Worm (Caenorhabditis elegans) whole organism, L1 larva: ENCODE data around the gene F09F9.3.

Source experiments
- C04F5.9 ChIP-seq: sonication (generic microtip); optimal IDR thresholded peaks from 2 replicates; lab custom pipeline; 2016; ENCODE audit warnings: missing genetic modification characterization, missing compliant biosample characterization
- aha-1 ChIP-seq: fragments of 150-350 bp; optimal IDR thresholded peaks from 2 replicates; lab custom pipeline; 2014; ENCODE audit warnings: missing biosample characterization, missing genetic modification characterization
- ama-1 ChIP-seq: fragments of 150-350 bp; optimal IDR thresholded peaks from 2 replicates; lab custom pipeline; 2014
- ceh-82 ChIP-seq, 3 experiments: fragments of 150-350 bp in 1 of 3; sonication (generic microtip) in 2 of 3; optimal IDR thresholded peaks; 2 replicates each; lab custom pipeline; 2014 to 2017; ENCODE audit warnings: missing biosample characterization in 3 of 3, missing genetic modification characterization in 3 of 3
- dpl-1 ChIP-seq, 3 experiments: fragments of 150-350 bp in 2 of 3; sonication (generic microtip) in 1 of 3; optimal IDR thresholded peaks; 2 replicates each; lab custom pipeline; 2014 to 2017; ENCODE audit warnings: missing biosample characterization in 3 of 3, missing genetic modification characterization in 3 of 3, missing genetic modification reagents in 3 of 3
- lin-15B ChIP-seq: fragments of 150-350 bp; sonication (generic microtip); optimal IDR thresholded peaks from 3 replicates; lab custom pipeline; 2014; ENCODE audit warnings: missing biosample characterization, missing genetic modification characterization
- lsy-2 ChIP-seq, 2 experiments: fragments of 150-350 bp; optimal IDR thresholded peaks; 2 replicates each; lab custom pipeline; 2014; ENCODE audit warnings: missing biosample characterization in 2 of 2, missing genetic modification characterization in 2 of 2
- snpc-4 ChIP-seq: fragments of 150-350 bp; optimal IDR thresholded peaks from 2 replicates; lab custom pipeline; 2014; ENCODE audit warnings: missing biosample characterization, missing genetic modification characterization
- tbx-2 ChIP-seq: sonication (generic microtip); optimal IDR thresholded peaks from 2 replicates; lab custom pipeline; 2016; ENCODE audit warnings: missing genetic modification characterization, missing compliant biosample characterization
- unc-62 ChIP-seq: fragments of 150-350 bp; optimal IDR thresholded peaks from 2 replicates; lab custom pipeline; 2014; ENCODE audit warnings: missing biosample characterization, missing genetic modification reagents, missing genetic modification characterization

DNA sequence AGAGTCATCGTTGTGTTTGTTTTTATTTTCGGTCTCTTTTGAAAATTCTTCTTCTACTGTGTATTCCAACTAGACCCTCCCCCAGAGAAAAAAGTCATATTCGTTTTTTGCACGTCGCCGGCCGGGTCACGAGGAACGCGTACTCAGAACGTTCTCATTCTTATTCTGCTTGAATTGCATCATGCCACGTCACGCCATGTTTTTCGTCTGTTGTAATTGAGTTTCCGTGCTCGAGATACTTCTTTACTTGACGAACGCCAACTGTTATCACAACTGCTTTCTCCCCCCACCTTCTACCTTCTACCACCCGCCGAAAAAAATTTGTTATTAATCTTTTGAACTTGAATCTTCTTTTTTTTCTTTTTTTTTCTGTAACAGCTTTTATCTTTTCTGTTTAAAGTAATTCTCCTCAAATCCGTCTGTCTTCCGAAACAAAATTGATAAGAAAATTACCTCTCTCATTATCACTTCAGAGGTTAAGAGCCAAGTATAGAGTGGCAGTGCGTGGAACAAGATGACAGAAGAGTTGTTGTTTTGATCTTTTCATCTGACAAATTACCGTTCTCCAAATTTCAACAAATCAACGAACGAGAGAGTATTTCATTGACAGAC is 21.9 kb upstream of the F09F9.3 start:
- peak; percentile 67 for TF ChIP-seq aha-1 (tag; lab: Kevin White, UChicago)
- TF ChIP-seq lin-15B (tag; lab: Kevin White, UChicago) = no peak
- no peak for TF ChIP-seq dpl-1 (GFP tag; optimal IDR thresholded peaks at IDR 0.05; lab: Kevin White, UChicago)
- no peak for TF ChIP-seq tbx-2 (tag; lab: Kevin White, UChicago)
- TF ChIP-seq lsy-2 (tag; optimal IDR thresholded peaks at IDR 0.05; lab: Kevin White, UChicago) = peak; percentile 33 to 37
- TF ChIP-seq snpc-4 = no peak
- no peak for TF ChIP-seq ama-1 (lab: Kevin White, UChicago)
- no peak for TF ChIP-seq unc-62
- TF ChIP-seq ceh-82 (tag; optimal IDR thresholded peaks at IDR 0.05; lab: Kevin White, UChicago) = no peak
- TF ChIP-seq C04F5.9 (tag; lab: Kevin White, UChicago) = no peak
